Fruit fly (Drosophila melanogaster): ENCODE measurements around the gene CG42762.
A peak's percentile ranks its signal among the peaks of the same experiment; 100 is the strongest.

CG42762 gene

DNA sequence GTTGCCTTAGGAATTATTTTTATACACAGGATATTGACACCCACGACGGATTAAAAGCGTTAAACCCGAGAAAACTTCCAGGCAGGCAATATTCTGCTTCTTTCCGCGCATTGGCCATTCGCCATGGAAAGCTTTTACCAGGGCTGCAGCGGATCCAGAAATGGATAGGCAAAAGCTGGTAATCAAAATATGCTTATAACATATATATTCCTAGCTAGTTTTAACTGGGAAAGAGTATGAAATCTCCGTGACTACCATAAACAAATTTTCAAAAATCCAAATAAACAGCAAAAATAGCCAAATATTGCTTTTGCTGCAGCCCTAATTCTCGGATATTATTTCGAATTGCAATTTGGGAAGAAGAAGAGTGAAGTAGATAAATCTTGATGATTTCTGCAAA, 15.7 kb upstream of the CG42762 start, which contains the start of the genes PAPLA1 and Rbsn-5 (continued):
- TF ChIP-seq CG11456 (GFP tag; IDR thresholded peaks at IDR 0.05), result peak; percentile 92
- TF ChIP-seq CG8388 (GFP tag; optimal IDR thresholded peaks at IDR 0.05), result peak; percentile 90
- peak; percentile 94 for TF ChIP-seq CG7839 (tag; optimal IDR thresholded peaks at IDR 0.05)
- TF ChIP-seq CG3281 (GFP tag; optimal IDR thresholded peaks at IDR 0.05), result peak; percentile 93
- no peak for TF ChIP-seq hbn (GFP tag; IDR thresholded peaks at IDR 0.05; ENCODE audit: partially characterized antibody)
- TF ChIP-seq nau (GFP tag; optimal IDR thresholded peaks at IDR 0.05), result peak; percentile 78
- TF ChIP-seq Adf1 (GFP tag; IDR thresholded peaks at IDR 0.05), result peak; percentile 64
- peak; percentile 89 for TF ChIP-seq CG6765 (GFP tag; optimal IDR thresholded peaks at IDR 0.05)
- TF ChIP-seq CG17912 (GFP tag; optimal IDR thresholded peaks at IDR 0.05), result peak; percentile 78
- peak; percentile 95 for TF ChIP-seq chif (GFP tag; optimal IDR thresholded peaks at IDR 0.05)
- peak; percentile 76 for TF ChIP-seq dmrt11E (tag; optimal IDR thresholded peaks at IDR 0.05)
- peak; percentile 94 for TF ChIP-seq CG2712 (tag; optimal IDR thresholded peaks at IDR 0.05)
- peak; percentile 80 for TF ChIP-seq CG6813 (GFP tag; optimal IDR thresholded peaks at IDR 0.05)
- TF ChIP-seq CG12236 (GFP tag; optimal IDR thresholded peaks at IDR 0.05), result peak; percentile 85
- TF ChIP-seq CG17385 (GFP tag; optimal IDR thresholded peaks at IDR 0.05), result peak; percentile 100
- TF ChIP-seq CG7786 (GFP tag; optimal IDR thresholded peaks at IDR 0.05), result peak; percentile 93
- peak; percentile 80 for TF ChIP-seq cwo (GFP tag; optimal IDR thresholded peaks at IDR 0.05)
- peak; percentile 93 for TF ChIP-seq emc (GFP tag; optimal IDR thresholded peaks at IDR 0.05)
- TF ChIP-seq jigr1 (GFP tag; IDR thresholded peaks at IDR 0.05), result peak; percentile 87
- TF ChIP-seq CG10654 (GFP tag; optimal IDR thresholded peaks at IDR 0.05), result peak; percentile 94
- peak; percentile 94 for TF ChIP-seq dysf (GFP tag; IDR thresholded peaks at IDR 0.05)
- peak; percentile 93 to 97 for TF ChIP-seq Pdp1 (GFP tag; optimal IDR thresholded peaks at IDR 0.05)
- peak; percentile 79 for TF ChIP-seq CG2202 (tag; optimal IDR thresholded peaks at IDR 0.05)
- TF ChIP-seq Blimp-1 (GFP tag; optimal IDR thresholded peaks at IDR 0.05), result peak; percentile 90
- peak; percentile 97 for TF ChIP-seq abd-A (tag; optimal IDR thresholded peaks at IDR 0.05)
- peak; percentile 95 for TF ChIP-seq CG9817 (tag; optimal IDR thresholded peaks at IDR 0.05)
- TF ChIP-seq Rx (GFP tag; IDR thresholded peaks at IDR 0.05), result peak; percentile 86
- TF ChIP-seq fd3F (GFP tag; optimal IDR thresholded peaks at IDR 0.05), result peak; percentile 88
- no peak for TF ChIP-seq fd102C (GFP tag; optimal IDR thresholded peaks at IDR 0.05)
- TF ChIP-seq gce (GFP tag; IDR thresholded peaks at IDR 0.05), result peak; percentile 74; the same call in 2 of the 3 replicates
- TF ChIP-seq Doc2 (GFP tag; IDR thresholded peaks at IDR 0.05), result 0 out of 2 replicates have a peak, but pooled peaks have one; percentile 59
- peak; percentile 55 for TF ChIP-seq CG5180 (GFP tag; optimal IDR thresholded peaks at IDR 0.05)
- peak; percentile 85 for TF ChIP-seq CG7271 (tag; optimal IDR thresholded peaks at IDR 0.05)
- peak; percentile 84 for TF ChIP-seq CG14050 (GFP tag; IDR thresholded peaks at IDR 0.05)
- peak; percentile 42 for TF ChIP-seq BEAF-32 (GFP tag; optimal IDR thresholded peaks at IDR 0.05)
- peak; percentile 87 for TF ChIP-seq BtbVII (GFP tag; optimal IDR thresholded peaks at IDR 0.05)
- TF ChIP-seq Usf (GFP tag; optimal IDR thresholded peaks at IDR 0.05), result peak; percentile 82
- TF ChIP-seq odd (GFP tag; optimal IDR thresholded peaks at IDR 0.05), result peak; percentile 79
- peak; percentile 98 for TF ChIP-seq CHES-1-like (GFP tag; optimal IDR thresholded peaks at IDR 0.05)
- TF ChIP-seq CG8290 (GFP tag; optimal IDR thresholded peaks at IDR 0.05), result peak; percentile 93
- TF ChIP-seq CG8290 (tag; optimal IDR thresholded peaks at IDR 0.05), result peak; percentile 30 to 93
- TF ChIP-seq HLH3B (GFP tag; IDR thresholded peaks at IDR 0.05), result peak; percentile 90
- peak; percentile 88 for TF ChIP-seq CG17612 (GFP tag; IDR thresholded peaks at IDR 0.05)
- TF ChIP-seq HmgD (GFP tag; optimal IDR thresholded peaks at IDR 0.05), result peak; percentile 94
- peak; percentile 91 for TF ChIP-seq repo (GFP tag; optimal IDR thresholded peaks at IDR 0.05)
- peak; percentile 96 for TF ChIP-seq Max (GFP tag; optimal IDR thresholded peaks at IDR 0.05)
- TF ChIP-seq stc (GFP tag; IDR thresholded peaks at IDR 0.05), result peak; percentile 85
- TF ChIP-seq Lim3 (GFP tag; IDR thresholded peaks at IDR 0.05), result peak; percentile 58; the same call in 1 of the 2 replicates
- peak; percentile 69 for TF ChIP-seq kni (GFP tag; optimal IDR thresholded peaks at IDR 0.05)
- peak; percentile 95 for TF ChIP-seq kay (GFP tag; optimal IDR thresholded peaks at IDR 0.05)
